Fruit fly (Drosophila melanogaster): ENCODE data around the gene OXA1L.
A peak's percentile ranks its signal among the peaks of the same experiment; 100 is the strongest.

OXA1L gene

dm6 chr3L:10878842-10879241, 7.4 kb downstream of the OXA1L start, which contains the start of the genes CG6418 and Blos4 (continued):
- TF ChIP-seq sna (GFP tag; IDR thresholded peaks at IDR 0.05; ENCODE audit: partially characterized antibody), result no peak
- TF ChIP-seq Awh (GFP tag; IDR thresholded peaks at IDR 0.05), result 0 out of 2 replicates have a peak, but pooled peaks have one; percentile 7
- no peak for TF ChIP-seq cg (GFP tag; optimal IDR thresholded peaks at IDR 0.05)
- peak; percentile 3 for TF ChIP-seq CG10267 (tag; optimal IDR thresholded peaks at IDR 0.05)
- no peak for TF ChIP-seq Nf-YA (GFP tag; IDR thresholded peaks at IDR 0.05)
- no peak for TF ChIP-seq CG7963 (GFP tag; IDR thresholded peaks at IDR 0.05; ENCODE audit: partially characterized antibody)
- TF ChIP-seq CG4328 (GFP tag; optimal IDR thresholded peaks at IDR 0.05), result no peak
- no peak for TF ChIP-seq CG8388 (GFP tag; optimal IDR thresholded peaks at IDR 0.05)
- no peak for TF ChIP-seq CG3995 (GFP tag; optimal IDR thresholded peaks at IDR 0.05)
- no peak for TF ChIP-seq pho (GFP tag; optimal IDR thresholded peaks at IDR 0.05)
- TF ChIP-seq stc (GFP tag; IDR thresholded peaks at IDR 0.05), result no peak
- TF ChIP-seq mirr (GFP tag; optimal IDR thresholded peaks at IDR 0.05), result no peak
- TF ChIP-seq zen (tag; optimal IDR thresholded peaks at IDR 0.05), result no peak
- no peak for TF ChIP-seq bigmax (GFP tag; optimal IDR thresholded peaks at IDR 0.05)
- no peak for TF ChIP-seq ranshi (GFP tag; IDR thresholded peaks at IDR 0.05)
- no peak for TF ChIP-seq CG16813 (GFP tag; IDR thresholded peaks at IDR 0.05; ENCODE audit: partially characterized antibody)
- TF ChIP-seq jumu (GFP tag; optimal IDR thresholded peaks at IDR 0.05), result peak; percentile 2
- peak; percentile 67 for TF ChIP-seq MESR4 (GFP tag; optimal IDR thresholded peaks at IDR 0.05)
- no peak for TF ChIP-seq Side (GFP tag; optimal IDR thresholded peaks at IDR 0.05)
- no peak for TF ChIP-seq pita (GFP tag; optimal IDR thresholded peaks at IDR 0.05)
- TF ChIP-seq Sin3A (optimal IDR thresholded peaks at IDR 0.05), result peak; percentile 52
- TF ChIP-seq amos (GFP tag; IDR thresholded peaks at IDR 0.05; ENCODE audit: partially characterized antibody), result peak; percentile 44; the same call in 1 of the 2 replicates
- TF ChIP-seq CG7357 (GFP tag; IDR thresholded peaks at IDR 0.05), result no peak
- TF ChIP-seq Spps (tag; optimal IDR thresholded peaks at IDR 0.05), result no peak
- TF ChIP-seq bsh (GFP tag; optimal IDR thresholded peaks at IDR 0.05), result no peak
- TF ChIP-seq CG11085 (GFP tag; IDR thresholded peaks at IDR 0.05), result no peak
- no peak for TF ChIP-seq CG17568 (GFP tag; optimal IDR thresholded peaks at IDR 0.05)
- TF ChIP-seq ERR (GFP tag; optimal IDR thresholded peaks at IDR 0.05), result no peak
- TF ChIP-seq Rfx (GFP tag; IDR thresholded peaks at IDR 0.05), result no peak
- no peak for TF ChIP-seq pb (GFP tag; optimal IDR thresholded peaks at IDR 0.05)
- peak; percentile 17 for TF ChIP-seq Sry-δ (GFP tag; optimal IDR thresholded peaks at IDR 0.05)
- no peak for TF ChIP-seq CG6854 (GFP tag; optimal IDR thresholded peaks at IDR 0.05)
- peak; percentile 56 for TF ChIP-seq Bgb (GFP tag; IDR thresholded peaks at IDR 0.05; ENCODE audit: partially characterized antibody)
- peak; percentile 81 for TF ChIP-seq pzg (GFP tag; optimal IDR thresholded peaks at IDR 0.05)
- TF ChIP-seq CG2199 (GFP tag; IDR thresholded peaks at IDR 0.05), result no peak
- TF ChIP-seq CG17612 (GFP tag; IDR thresholded peaks at IDR 0.05), result no peak
- TF ChIP-seq slou (GFP tag; optimal IDR thresholded peaks at IDR 0.05), result no peak
- TF ChIP-seq stwl (tag; optimal IDR thresholded peaks at IDR 0.05), result peak; percentile 96
- no peak for TF ChIP-seq inv (GFP tag; IDR thresholded peaks at IDR 0.05; ENCODE audit: partially characterized antibody)
- TF ChIP-seq gt (GFP tag; IDR thresholded peaks at IDR 0.05), result no peak
- TF ChIP-seq gcm2 (GFP tag; optimal IDR thresholded peaks at IDR 0.05), result no peak
- TF ChIP-seq Camta (GFP tag; optimal IDR thresholded peaks at IDR 0.05), result no peak
- TF ChIP-seq vvl (GFP tag; IDR thresholded peaks at IDR 0.05), result no peak
- 0 out of 2 replicates have a peak, but pooled peaks have one; percentile 32 for TF ChIP-seq unc-4 (GFP tag; IDR thresholded peaks at IDR 0.05; ENCODE audit: partially characterized antibody)
- no peak for TF ChIP-seq CG8281 (tag; optimal IDR thresholded peaks at IDR 0.05)
- TF ChIP-seq ato (GFP tag; IDR thresholded peaks at IDR 0.05; ENCODE audit: partially characterized antibody), result peak; percentile 54; the same call in 1 of the 2 replicates
- no peak for TF ChIP-seq CG4360 (GFP tag; IDR thresholded peaks at IDR 0.05)
- TF ChIP-seq shn (GFP tag; optimal IDR thresholded peaks at IDR 0.05), result no peak
- peak; percentile 60 for TF ChIP-seq CG3847 (GFP tag; IDR thresholded peaks at IDR 0.05)
- TF ChIP-seq onecut (GFP tag; IDR thresholded peaks at IDR 0.05), result peak; percentile 95
- no peak for TF ChIP-seq CG12071 (GFP tag; optimal IDR thresholded peaks at IDR 0.05)
